Worm (Caenorhabditis elegans): Measurements from ENCODE around the gene nmur-3.

Gene nmur-3

ce11 chrX:4466218-4466617 is at the start of gene nmur-3:
Gene nmur-3, plus strand, starts transcription at chrX:4466518.
- TF ChIP-seq aha-1 (tag) (peak; percentile 31), ctbp-1 (GFP tag; IDR thresholded peaks at IDR 0.05) (no peak)

ce11 chrX:4418751-4419150 is 47.6 kb upstream of the nmur-3 start, which contains the start of gene dop-1:
Gene dop-1, minus strand, starts transcription at chrX:4418851.
- peak; percentile 46 for TF ChIP-seq aha-1 (tag)
- no peak for TF ChIP-seq hmg-1.1 (GFP tag; IDR thresholded peaks at IDR 0.05)

- TF ChIP-seq daf-12 (tag; optimal IDR thresholded peaks at IDR 0.05) (no peak), ces-1 (GFP tag; optimal IDR thresholded peaks at IDR 0.05) (peak; percentile 13), fkh-10 (GFP tag; optimal IDR thresholded peaks at IDR 0.05) (peak; percentile 39)
Measured at ce11 chrX:4424254-4424653, 42.1 kb upstream of the nmur-3 start.

ce11 chrX:4426496-4426895 is 39.8 kb upstream of the nmur-3 start:
- TF ChIP-seq fkh-10 (GFP tag; optimal IDR thresholded peaks at IDR 0.05), result peak; percentile 64
- TF ChIP-seq nhr-48 (tag; optimal IDR thresholded peaks at IDR 0.05), result no peak

ce11 chrX:4427387-4427786 is 38.9 kb upstream of the nmur-3 start:
- no peak for TF ChIP-seq nhr-11 (tag; optimal IDR thresholded peaks at IDR 0.05)
- TF ChIP-seq nhr-41 (GFP tag; IDR thresholded peaks at IDR 0.05), result no peak
- TF ChIP-seq unc-62 (GFP tag; optimal IDR thresholded peaks at IDR 0.05 in 1 of 2), result peak in 1 of 2 experiments; percentile 96
- no peak for TF ChIP-seq unc-62 (tag; optimal IDR thresholded peaks at IDR 0.05)
- no peak for TF ChIP-seq egl-27 (tag; optimal IDR thresholded peaks at IDR 0.05)
- no peak for TF ChIP-seq ZK546.5 (tag; optimal IDR thresholded peaks at IDR 0.05)
- TF ChIP-seq spr-1 (tag; optimal IDR thresholded peaks at IDR 0.05), result no peak
- no peak for TF ChIP-seq lin-39 (tag; optimal IDR thresholded peaks at IDR 0.05)

- TF ChIP-seq mes-2 (tag; optimal IDR thresholded peaks at IDR 0.05; ENCODE audit: poor library complexity, severe bottlenecking), result no peak
- peak in 1 of 2 experiments; percentile 82 for TF ChIP-seq unc-62 (GFP tag; optimal IDR thresholded peaks at IDR 0.05 in 1 of 2)
- no peak for TF ChIP-seq unc-62 (tag; optimal IDR thresholded peaks at IDR 0.05)
Measured at ce11 chrX:4429364-4429763, 37.0 kb upstream of the nmur-3 start.

ce11 chrX:4434577-4434976 is 31.7 kb upstream of the nmur-3 start:
- TF ChIP-seq sdz-12 (GFP tag; optimal IDR thresholded peaks at IDR 0.05), result no peak
- TF ChIP-seq lsy-2 (tag; optimal IDR thresholded peaks at IDR 0.05), result peak in 1 of 2 experiments; percentile 3
- TF ChIP-seq unc-62 (GFP tag; optimal IDR thresholded peaks at IDR 0.05 in 1 of 2), result peak in 1 of 2 experiments; percentile 84
- no peak for TF ChIP-seq unc-62 (tag; optimal IDR thresholded peaks at IDR 0.05)
- peak; percentile 28 for TF ChIP-seq fkh-10 (GFP tag; optimal IDR thresholded peaks at IDR 0.05)
- no peak for TF ChIP-seq ceh-62 (tag; optimal IDR thresholded peaks at IDR 0.05)
- no peak for TF ChIP-seq nhr-237 (tag; optimal IDR thresholded peaks at IDR 0.05)
- TF ChIP-seq zip-11 (GFP tag; IDR thresholded peaks at IDR 0.05), result no peak

ce11 chrX:4435396-4435795 is 30.9 kb upstream of the nmur-3 start:
- TF ChIP-seq ztf-7 (tag; optimal IDR thresholded peaks at IDR 0.05) (no peak), zag-1 (tag; optimal IDR thresholded peaks at IDR 0.05) (no peak), unc-62 (GFP tag; optimal IDR thresholded peaks at IDR 0.05 in 1 of 2) (peak in 1 of 2 experiments; percentile 80), unc-62 (tag; optimal IDR thresholded peaks at IDR 0.05) (no peak), cey-2 (tag; optimal IDR thresholded peaks at IDR 0.05; ENCODE audit: borderline replicate concordance, insufficient read depth) (no peak), dve-1 (tag; optimal IDR thresholded peaks at IDR 0.05; ENCODE audit: insufficient read depth) (no peak), madf-5 (GFP tag; IDR thresholded peaks at IDR 0.05) (0 out of 4 replicates have a peak, but pooled peaks of 1 of the 2 experiments have one; percentile 55)
